Fruit fly (Drosophila melanogaster) whole organism, embryonic: Measurements from ENCODE around the gene PNKP.

Experiments
- ATbp ChIP-seq: fragments of 200-800 bp; sonication (Bioruptor generic); optimal IDR thresholded peaks from 2 replicates; lab custom pipeline; 2017; ENCODE audit warnings: missing biosample characterization, mild to moderate bottlenecking, missing genetic modification characterization, missing genetic modification reagents
- Aef1 ChIP-seq: fragments of 200-800 bp; sonication (Bioruptor generic); IDR thresholded peaks from 3 replicates; pipeline ENCODE4 v1.3.6; 2022; ENCODE audit warnings: missing biosample characterization, missing genetic modification characterization
- B-H1 ChIP-seq: fragments of 200-800 bp; sonication (Bioruptor generic); IDR thresholded peaks from 3 replicates; pipeline ENCODE4 v1.3.6; 2022; ENCODE audit warnings: missing biosample characterization, missing genetic modification characterization
- BtbVII ChIP-seq: fragments of 200-800 bp; sonication (Bioruptor generic); optimal IDR thresholded peaks from 3 replicates; lab custom pipeline; 2017; ENCODE audit warnings: missing biosample characterization, mild to moderate bottlenecking, missing genetic modification characterization
- CG11085 ChIP-seq: fragments of 200-800 bp; sonication (Bioruptor generic); IDR thresholded peaks from 2 replicates; pipeline ENCODE4 v1.3.6; 2022; ENCODE audit warnings: missing biosample characterization, missing genetic modification characterization
- CG11456 ChIP-seq: fragments of 200-800 bp; sonication (Bioruptor generic); IDR thresholded peaks from 3 replicates; pipeline ENCODE4 v1.3.6; 2022; ENCODE audit warnings: missing biosample characterization, missing genetic modification characterization
- CG11560 ChIP-seq: fragments of 200-800 bp; sonication (Bioruptor generic); IDR thresholded peaks from 3 replicates; pipeline ENCODE4 v1.3.6; 2022; ENCODE audit warnings: missing biosample characterization, missing genetic modification characterization
- CG11723 ChIP-seq: fragments of 200-800 bp; sonication (Bioruptor generic); optimal IDR thresholded peaks from 2 replicates; lab custom pipeline; 2017; ENCODE audit warnings: missing biosample characterization, mild to moderate bottlenecking, missing genetic modification characterization
- CG12155 ChIP-seq: fragments of 200-800 bp; sonication (Bioruptor generic); optimal IDR thresholded peaks from 3 replicates; lab custom pipeline; 2016; ENCODE audit warnings: missing biosample characterization, missing genetic modification characterization
- CG12219 ChIP-seq: fragments of 200-800 bp; sonication (Bioruptor generic); optimal IDR thresholded peaks from 3 replicates; lab custom pipeline; 2018; ENCODE audit warnings: missing biosample characterization, mild to moderate bottlenecking, missing genetic modification characterization
- CG13775 ChIP-seq: fragments of 200-800 bp; sonication (Bioruptor generic); optimal IDR thresholded peaks from 3 replicates; lab custom pipeline; 2017; ENCODE audit warnings: missing biosample characterization, mild to moderate bottlenecking, missing genetic modification characterization
- CG15696 ChIP-seq: fragments of 200-800 bp; sonication (Bioruptor generic); optimal IDR thresholded peaks from 2 replicates; lab custom pipeline; 2019; ENCODE audit warnings: missing biosample characterization, mild to moderate bottlenecking, missing genetic modification characterization, moderate library complexity
- CG17328 ChIP-seq: fragments of 200-800 bp; sonication (Bioruptor generic); IDR thresholded peaks from 2 replicates; pipeline ENCODE4 v1.3.6; 2022; ENCODE audit warnings: missing biosample characterization, missing genetic modification characterization
- CG17829 ChIP-seq: fragments of 200-800 bp; optimal IDR thresholded peaks from 2 replicates; lab custom pipeline; 2019; ENCODE audit warnings: missing biosample characterization, mild to moderate bottlenecking, missing genetic modification characterization, moderate library complexity
- CG18599 ChIP-seq: fragments of 200-800 bp; sonication (Bioruptor generic); optimal IDR thresholded peaks from 3 replicates; lab custom pipeline; 2017; ENCODE audit warnings: missing biosample characterization, missing genetic modification characterization, mild to moderate bottlenecking, moderate library complexity, missing genetic modification reagents
- CG18619 ChIP-seq: fragments of 200-800 bp; sonication (Bioruptor generic); optimal IDR thresholded peaks from 3 replicates; lab custom pipeline; 2017; ENCODE audit warnings: missing biosample characterization, mild to moderate bottlenecking, missing genetic modification characterization
- CG18764 ChIP-seq: fragments of 200-800 bp; sonication (Bioruptor generic); optimal IDR thresholded peaks from 3 replicates; lab custom pipeline; 2016; ENCODE audit warnings: missing biosample characterization, missing genetic modification characterization
- CG2116 ChIP-seq: fragments of 200-800 bp; sonication (Bioruptor generic); optimal IDR thresholded peaks from 3 replicates; lab custom pipeline; 2018; ENCODE audit warnings: missing biosample characterization, mild to moderate bottlenecking, missing genetic modification characterization
- CG31224 ChIP-seq: fragments of 200-800 bp; sonication (Bioruptor generic); IDR thresholded peaks from 2 replicates; pipeline ENCODE4 v1.3.6; 2022; ENCODE audit warnings: missing biosample characterization, missing genetic modification characterization
- CG3163 ChIP-seq: fragments of 200-800 bp; sonication (Bioruptor generic); optimal IDR thresholded peaks from 3 replicates; lab custom pipeline; 2016; ENCODE audit warnings: missing biosample characterization, missing genetic modification characterization
- CG32772 ChIP-seq: fragments of 200-800 bp; sonication (Bioruptor generic); IDR thresholded peaks from 2 replicates; pipeline ENCODE4 v1.3.6; 2022; ENCODE audit warnings: missing biosample characterization, missing genetic modification characterization
- CG3847 ChIP-seq: fragments of 200-800 bp; sonication (Bioruptor generic); IDR thresholded peaks from 2 replicates; pipeline ENCODE4 v1.3.6; 2022; ENCODE audit warnings: missing biosample characterization, missing genetic modification characterization
- CG3995 ChIP-seq: fragments of 200-800 bp; sonication (Bioruptor generic); optimal IDR thresholded peaks from 3 replicates; lab custom pipeline; 2016; ENCODE audit warnings: missing biosample characterization, missing genetic modification characterization
- Deaf1 ChIP-seq: fragments of 200-800 bp; optimal IDR thresholded peaks from 3 replicates; lab custom pipeline; 2019; ENCODE audit warnings: missing biosample characterization, mild to moderate bottlenecking, missing genetic modification characterization, moderate library complexity
- Dp ChIP-seq: fragments of 200-800 bp; sonication (Bioruptor generic); optimal IDR thresholded peaks from 2 replicates; lab custom pipeline; 2018; ENCODE audit warnings: missing biosample characterization, mild to moderate bottlenecking, missing genetic modification characterization, moderate library complexity
- Dref ChIP-seq: fragments of 200-800 bp; sonication (Bioruptor generic); IDR thresholded peaks from 2 replicates; pipeline ENCODE4 v1.3.6; 2022; ENCODE audit warnings: missing biosample characterization, missing genetic modification characterization
- E2f2 ChIP-seq: fragments of 200-800 bp; sonication (Bioruptor generic); IDR thresholded peaks from 2 replicates; pipeline ENCODE4 v1.3.6; 2022; ENCODE audit warnings: missing biosample characterization, missing genetic modification characterization
- HHEX ChIP-seq: fragments of 200-800 bp; sonication (Bioruptor generic); optimal IDR thresholded peaks from 3 replicates; lab custom pipeline; 2017; ENCODE audit warnings: missing biosample characterization, mild to moderate bottlenecking, missing genetic modification characterization, missing genetic modification reagents
- MESR4 ChIP-seq: fragments of 200-800 bp; sonication (Bioruptor generic); optimal IDR thresholded peaks from 2 replicates; lab custom pipeline; 2018; ENCODE audit warnings: missing biosample characterization, mild to moderate bottlenecking, missing genetic modification characterization, moderate library complexity
- Med ChIP-seq: fragments of 200-800 bp; sonication (Bioruptor generic); peaks from one replicate; lab custom pipeline; 2016; ENCODE audit warnings: missing biosample characterization, missing genetic modification characterization, mild to moderate bottlenecking, inconsistent platforms, moderate library complexity
- Nf-YA ChIP-seq: fragments of 200-800 bp; sonication (Bioruptor generic); IDR thresholded peaks from 2 replicates; pipeline ENCODE4 v1.3.6; 2022; ENCODE audit warnings: missing biosample characterization, missing genetic modification characterization
- Optix ChIP-seq: fragments of 200-800 bp; sonication (Bioruptor generic); IDR thresholded peaks from 3 replicates; pipeline ENCODE4 v1.3.6; 2022; ENCODE audit warnings: missing biosample characterization, missing genetic modification characterization
- Ptx1 ChIP-seq: fragments of 200-800 bp; sonication (Bioruptor generic); IDR thresholded peaks from 2 replicates; pipeline ENCODE4 v1.3.6; 2022; ENCODE audit warnings: missing biosample characterization, missing genetic modification characterization
- Rx ChIP-seq: fragments of 200-800 bp; sonication (Bioruptor generic); IDR thresholded peaks from 2 replicates; pipeline ENCODE4 v1.3.6; 2022; ENCODE audit warnings: missing biosample characterization, missing genetic modification characterization
- Ssrp ChIP-seq: fragments of 200-800 bp; sonication (Bioruptor generic); optimal IDR thresholded peaks from 2 replicates; lab custom pipeline; 2018; ENCODE audit warnings: missing biosample characterization, mild to moderate bottlenecking, missing genetic modification characterization, moderate library complexity
- Xbp1 ChIP-seq: fragments of 200-800 bp; sonication (Bioruptor generic); optimal IDR thresholded peaks from 3 replicates; lab custom pipeline; 2016; ENCODE audit warnings: missing biosample characterization, mild to moderate bottlenecking, missing genetic modification characterization
- YL-1 ChIP-seq: fragments of 200-800 bp; sonication (Bioruptor generic); optimal IDR thresholded peaks from 3 replicates; lab custom pipeline; 2017; ENCODE audit warnings: missing biosample characterization, mild to moderate bottlenecking, missing genetic modification characterization
- ato ChIP-seq: fragments of 200-800 bp; sonication (Bioruptor generic); IDR thresholded peaks from 2 replicates; pipeline ENCODE4 v1.3.6; 2022; ENCODE audit warnings: missing biosample characterization, missing genetic modification characterization; ENCODE audit not compliant: partially characterized antibody
- bab2 ChIP-seq: fragments of 200-800 bp; sonication (Bioruptor generic); optimal IDR thresholded peaks from 2 replicates; lab custom pipeline; 2016; ENCODE audit warnings: missing biosample characterization, missing genetic modification characterization
- bbx ChIP-seq: fragments of 200-800 bp; sonication (Bioruptor generic); IDR thresholded peaks from 2 replicates; pipeline ENCODE4 v1.3.6; 2022; ENCODE audit warnings: missing biosample characterization, missing genetic modification characterization; ENCODE audit not compliant: partially characterized antibody
- chif ChIP-seq, 2 experiments: fragments of 200-800 bp; sonication (Bioruptor generic); optimal IDR thresholded peaks; 3 replicates each; lab custom pipeline; 2016; ENCODE audit warnings: missing biosample characterization in 2 of 2, missing genetic modification characterization in 2 of 2
- disco-r ChIP-seq: fragments of 200-800 bp; sonication (Bioruptor generic); optimal IDR thresholded peaks from 2 replicates; lab custom pipeline; 2016; ENCODE audit warnings: missing biosample characterization, missing genetic modification characterization
- dmrt99B ChIP-seq: fragments of 200-800 bp; sonication (Bioruptor generic); optimal IDR thresholded peaks from 2 replicates; lab custom pipeline; 2018; ENCODE audit warnings: missing biosample characterization, mild to moderate bottlenecking, missing genetic modification characterization, moderate library complexity
- gcm ChIP-seq: fragments of 200-800 bp; sonication (Bioruptor generic); optimal IDR thresholded peaks from 2 replicates; lab custom pipeline; 2019; ENCODE audit warnings: missing biosample characterization, mild to moderate bottlenecking, missing genetic modification characterization, moderate library complexity
- insv ChIP-seq, 2 experiments: fragments of 200-800 bp; sonication (Bioruptor generic); optimal IDR thresholded peaks; 3 replicates each; lab custom pipeline; 2016 to 2018; ENCODE audit warnings: missing biosample characterization in 2 of 2, missing genetic modification characterization in 2 of 2
- inv ChIP-seq: fragments of 200-800 bp; sonication (Bioruptor generic); IDR thresholded peaks from 2 replicates; pipeline ENCODE4 v1.3.6; 2022; ENCODE audit warnings: missing biosample characterization, missing genetic modification characterization; ENCODE audit not compliant: partially characterized antibody
- mam ChIP-seq: fragments of 200-800 bp; sonication (Bioruptor generic); optimal IDR thresholded peaks from 3 replicates; lab custom pipeline; 2016; ENCODE audit warnings: missing biosample characterization, missing genetic modification characterization
- salm ChIP-seq: fragments of 200-800 bp; sonication (Bioruptor generic); optimal IDR thresholded peaks from 2 replicates; lab custom pipeline; 2018; ENCODE audit warnings: missing biosample characterization, mild to moderate bottlenecking, missing genetic modification characterization
- sr ChIP-seq: fragments of 200-800 bp; sonication (Bioruptor generic); IDR thresholded peaks from 3 replicates; pipeline ENCODE4 v1.3.6; 2022; ENCODE audit warnings: missing biosample characterization, missing genetic modification characterization
- ssp ChIP-seq: fragments of 200-800 bp; sonication (Bioruptor generic); IDR thresholded peaks from 2 replicates; pipeline ENCODE4 v1.3.6; 2022; ENCODE audit warnings: missing biosample characterization, missing genetic modification characterization

The PNKP gene

dm6 chr3R:8349449-8350115 lies 6.3 kb upstream of the PNKP start, which contains the start of gene Atg13 (continued):
- TF ChIP-seq CG3847 (GFP tag; lab: Robert Waterston, UW) (no peak), CG3163 (no peak), CG12219 (no peak), CG2116 (GFP tag; lab: Kevin White, UChicago) (peak; percentile 96), dmrt99B (tag; lab: Kevin White, UChicago) (no peak), CG17328 (GFP tag; lab: Robert Waterston, UW) (no peak), sr (GFP tag; lab: Robert Waterston, UW) (no peak), CG17829 (tag; lab: Kevin White, UChicago) (peak; percentile 24), salm (tag; lab: Kevin White, UChicago) (no peak), bab2 (GFP tag; lab: Kevin White, UChicago) (peak; percentile 2), CG18764 (GFP tag; lab: Kevin White, UChicago) (no peak), CG31224 (no peak), HHEX (GFP tag; lab: Kevin White, UChicago) (no peak), CG18599 (GFP tag; lab: Kevin White, UChicago) (no peak), ssp (GFP tag; lab: Robert Waterston, UW) (peak; percentile 94)
- TF ChIP-seq, all 482 proteins: peak for 145

dm6 chr3R:8349106-8349448 lies 5.8 kb upstream of the PNKP start:
- no peak for TF ChIP-seq CG11456 (GFP tag; lab: Robert Waterston, UW)
- TF ChIP-seq Deaf1 (tag; lab: Kevin White, UChicago), result no peak
- peak; percentile 17 for TF ChIP-seq CG18619 (GFP tag; lab: Kevin White, UChicago)
- no peak for TF ChIP-seq insv (GFP tag; optimal IDR thresholded peaks at IDR 0.05; lab: Kevin White, UChicago)
- TF ChIP-seq ATbp (GFP tag; lab: Kevin White, UChicago), result no peak
- no peak for TF ChIP-seq chif (GFP tag; optimal IDR thresholded peaks at IDR 0.05; lab: Kevin White, UChicago)
- TF ChIP-seq ato, result no peak
- peak; percentile 28 for TF ChIP-seq MESR4 (GFP tag; lab: Kevin White, UChicago)
- TF ChIP-seq gcm (GFP tag; lab: Kevin White, UChicago), result no peak
- peak; percentile 13; the same call in 1 of the 2 replicates for TF ChIP-seq bbx
- TF ChIP-seq CG11723 (GFP tag; lab: Kevin White, UChicago), result no peak
- peak; percentile 89 for TF ChIP-seq Xbp1 (GFP tag; lab: Kevin White, UChicago)
- no peak for TF ChIP-seq Nf-YA
- TF ChIP-seq inv, result no peak
- TF ChIP-seq Optix (GFP tag; lab: Robert Waterston, UW), result no peak
- TF ChIP-seq B-H1, result no peak
- TF ChIP-seq BtbVII (GFP tag; lab: Kevin White, UChicago), result no peak
- no peak for TF ChIP-seq CG32772 (GFP tag; lab: Robert Waterston, UW)
- TF ChIP-seq CG13775 (GFP tag; lab: Kevin White, UChicago), result no peak
- TF ChIP-seq mam, result no peak
- peak; percentile 81 for TF ChIP-seq E2f2 (GFP tag; lab: Robert Waterston, UW)
- no peak for TF ChIP-seq CG15696
- no peak for TF ChIP-seq CG12155 (GFP tag; lab: Kevin White, UChicago)
- peak; percentile 34 for TF ChIP-seq Med (GFP tag; lab: Kevin White, UChicago)
- peak; percentile 41 for TF ChIP-seq Dref
- TF ChIP-seq CG11085 (GFP tag; lab: Robert Waterston, UW), result no peak
- TF ChIP-seq CG3995 (GFP tag; lab: Kevin White, UChicago), result no peak
- TF ChIP-seq Rx (GFP tag; lab: Robert Waterston, UW), result no peak
- TF ChIP-seq Ptx1 (GFP tag; lab: Robert Waterston, UW), result no peak
- TF ChIP-seq Ssrp (tag; lab: Kevin White, UChicago), result no peak
- TF ChIP-seq Dp (GFP tag; lab: Kevin White, UChicago), result peak; percentile 71
- no peak for TF ChIP-seq CG11560 (tag; lab: Robert Waterston, UW)
- TF ChIP-seq Aef1 (GFP tag; lab: Robert Waterston, UW), result no peak
- no peak for TF ChIP-seq disco-r
- no peak for TF ChIP-seq YL-1 (GFP tag; lab: Kevin White, UChicago)
